Fruit fly (Drosophila melanogaster) whole organism: ENCODE measurements around the gene CG4896.

Source experiments
- CG8478 ChIP-seq: fragments of >200 bp; optimal IDR thresholded peaks from 2 replicates; lab custom pipeline; 2018; ENCODE audit warnings: inconsistent platforms
- psq ChIP-seq: fragments of >200 bp; optimal IDR thresholded peaks from 2 replicates; lab custom pipeline; 2017
- usp ChIP-seq: fragments of >200 bp; optimal IDR thresholded peaks from 2 replicates; lab custom pipeline; 2017; ENCODE audit warnings: missing biosample characterization, missing genetic modification characterization, mixed read lengths

- TF ChIP-seq psq (lab: Kevin White, UChicago) (no peak), usp (GFP tag; lab: Kevin White, UChicago) (no peak), CG8478 (no peak)
These were observed 26.9 kb upstream of the CG4896 start, which contains the start of the genes Tfb4 and Vps29 for dm6 chr2L:1150554-1150953.
